Fruit fly (Drosophila melanogaster): Measurements from ENCODE around the gene emei.

Gene emei

DNA sequence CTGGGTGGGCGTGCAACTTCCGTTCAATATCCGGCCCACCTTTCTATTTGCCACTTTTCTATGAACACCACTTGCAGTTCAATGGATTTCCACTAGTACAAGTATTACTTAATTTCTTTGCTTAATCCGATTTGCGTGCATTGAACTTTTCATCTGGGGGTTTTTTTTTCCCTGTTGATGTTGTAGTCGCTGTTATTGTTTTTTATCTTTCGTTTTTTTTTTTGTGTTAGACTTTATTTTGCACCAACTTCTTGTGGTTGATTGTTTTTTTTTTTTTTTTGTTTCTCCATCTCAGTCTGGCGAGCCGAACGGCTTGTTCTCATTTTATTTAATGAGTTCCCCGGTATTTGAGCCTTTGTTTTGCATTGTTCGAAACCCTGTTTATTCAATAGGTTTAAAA, 26.9 kb downstream of the emei start:
- TF ChIP-seq eve (GFP tag; optimal IDR thresholded peaks at IDR 0.05) (peak in 1 of 2 experiments; percentile 62), CG7839 (tag; optimal IDR thresholded peaks at IDR 0.05) (no peak), bsh (GFP tag; optimal IDR thresholded peaks at IDR 0.05) (peak in 1 of 2 experiments; percentile 2), gt (GFP tag; IDR thresholded peaks at IDR 0.05) (no peak)

DNA sequence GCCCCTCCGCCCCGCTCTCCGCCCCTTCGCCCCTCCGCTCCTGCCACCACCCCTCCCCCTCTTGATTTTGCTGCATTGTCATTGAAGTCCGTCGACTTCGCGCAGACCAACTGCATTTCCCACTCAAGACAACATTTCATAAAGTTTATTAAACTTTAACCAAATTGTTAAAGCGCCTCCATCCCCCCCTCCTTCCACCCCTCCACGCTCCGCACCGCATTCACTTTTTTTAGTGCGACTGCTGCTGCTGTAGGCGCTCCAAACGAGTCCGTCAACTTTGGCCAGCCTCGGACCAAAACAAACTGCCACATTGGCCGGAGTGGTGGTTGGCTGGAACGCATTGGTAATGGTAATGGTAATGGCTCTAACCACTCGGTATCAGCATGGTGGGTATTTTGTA, 29.4 kb downstream of the emei start:
- 0 out of 2 replicates have a peak, but pooled peaks have one; percentile 17 for TF ChIP-seq Drgx (GFP tag; IDR thresholded peaks at IDR 0.05)
- 0 out of 2 replicates have a peak, but pooled peaks have one; percentile 17 for TF ChIP-seq bbx (GFP tag; IDR thresholded peaks at IDR 0.05; ENCODE audit: partially characterized antibody)
- TF ChIP-seq crol (GFP tag; IDR thresholded peaks at IDR 0.05) = peak; percentile 78
- TF ChIP-seq crp (GFP tag; optimal IDR thresholded peaks at IDR 0.05) = no peak

DNA sequence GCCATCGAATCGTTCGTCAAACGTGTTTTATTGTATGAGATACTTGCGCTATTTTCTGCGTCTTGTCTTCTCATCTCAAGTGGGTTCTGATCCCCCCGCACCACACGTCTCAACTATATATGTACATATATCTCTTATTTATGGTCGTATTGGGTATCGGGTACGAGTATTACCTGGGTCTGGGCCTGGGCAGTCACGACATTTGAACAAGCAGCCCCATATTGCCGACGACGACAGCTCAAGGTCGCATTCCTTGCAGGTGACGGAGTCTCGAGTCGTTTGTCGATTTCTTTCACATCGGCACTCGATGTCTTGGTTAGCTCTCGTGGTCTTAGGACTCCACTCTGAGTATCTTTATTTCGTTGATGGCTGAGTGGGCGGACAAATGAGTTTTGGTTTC, 35.6 kb downstream of the emei start:
- TF ChIP-seq sd (tag; optimal IDR thresholded peaks at IDR 0.05) (peak; percentile 92), CG32767 (GFP tag; IDR thresholded peaks at IDR 0.05) (no peak), CG13894 (tag; optimal IDR thresholded peaks at IDR 0.05) (peak; percentile 85), bowl (GFP tag; IDR thresholded peaks at IDR 0.05) (0 out of 2 replicates have a peak, but pooled peaks have one; percentile 10), Elba2 (GFP tag; optimal IDR thresholded peaks at IDR 0.05) (no peak)

DNA sequence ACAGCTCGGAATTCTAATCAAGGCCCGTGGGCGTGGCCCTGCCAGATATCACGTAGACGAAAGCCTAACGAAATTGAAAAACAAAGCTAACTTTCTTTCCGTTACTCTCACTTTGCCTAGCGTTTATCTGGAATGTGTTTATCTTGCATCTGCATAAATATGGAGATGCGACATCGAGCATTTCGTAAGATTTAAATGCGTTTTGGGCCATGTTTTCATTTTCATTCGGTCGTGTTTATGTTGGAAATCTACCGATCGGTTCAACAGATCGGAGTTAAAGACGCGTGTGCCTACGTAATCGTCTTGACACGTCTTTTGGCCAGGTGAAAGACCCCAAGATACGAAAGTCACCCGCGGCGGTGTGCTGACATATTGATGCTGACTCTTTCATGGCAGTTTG, 38.2 kb downstream of the emei start:
- TF ChIP-seq NFAT (GFP tag; IDR thresholded peaks at IDR 0.05) = no peak
- no peak for TF ChIP-seq Lhr (GFP tag; optimal IDR thresholded peaks at IDR 0.05)
- no peak for TF ChIP-seq CG33557 (GFP tag; optimal IDR thresholded peaks at IDR 0.05)
- TF ChIP-seq Awh (GFP tag; IDR thresholded peaks at IDR 0.05) = peak; percentile 54; the same call in 1 of the 2 replicates
- TF ChIP-seq sc (optimal IDR thresholded peaks at IDR 0.05) = no peak
- TF ChIP-seq sc (GFP tag; optimal IDR thresholded peaks at IDR 0.05) = no peak
- TF ChIP-seq Hr78 (GFP tag; optimal IDR thresholded peaks at IDR 0.05) = peak in 1 of 2 experiments; percentile 14
- peak; percentile 85 for TF ChIP-seq kni (GFP tag; optimal IDR thresholded peaks at IDR 0.05)
- peak; percentile 76 for TF ChIP-seq abd-A (tag; optimal IDR thresholded peaks at IDR 0.05)
- TF ChIP-seq Dbx (GFP tag; IDR thresholded peaks at IDR 0.05) = no peak
- peak; percentile 69 for TF ChIP-seq oc (tag; optimal IDR thresholded peaks at IDR 0.05)
- TF ChIP-seq Blimp-1 (GFP tag; optimal IDR thresholded peaks at IDR 0.05) = peak; percentile 99
- TF ChIP-seq vvl (GFP tag; IDR thresholded peaks at IDR 0.05) = peak; percentile 75; the same call in 1 of the 2 replicates
- TF ChIP-seq usp (GFP tag; optimal IDR thresholded peaks at IDR 0.05) = no peak
- TF ChIP-seq pros (GFP tag; optimal IDR thresholded peaks at IDR 0.05) = peak; percentile 96
- peak; percentile 88 for TF ChIP-seq sd (tag; optimal IDR thresholded peaks at IDR 0.05)
- TF ChIP-seq grn (GFP tag; optimal IDR thresholded peaks at IDR 0.05) = peak; percentile 82
- TF ChIP-seq CG6175 (GFP tag; IDR thresholded peaks at IDR 0.05) = no peak
- no peak for TF ChIP-seq ase (GFP tag; IDR thresholded peaks at IDR 0.05)
- no peak for TF ChIP-seq sima (GFP tag; optimal IDR thresholded peaks at IDR 0.05)
- no peak for TF ChIP-seq Nf-YA (GFP tag; IDR thresholded peaks at IDR 0.05)
- TF ChIP-seq fd96Cb (tag; optimal IDR thresholded peaks at IDR 0.05) = no peak
- TF ChIP-seq sr (GFP tag; IDR thresholded peaks at IDR 0.05) = no peak
- no peak for TF ChIP-seq bab2 (GFP tag; optimal IDR thresholded peaks at IDR 0.05)
